Worm (Caenorhabditis elegans) whole organism, late embryonic: ENCODE results near the gene lsd-1.

Experiments
- C08G9.2 ChIP-seq: sonication (generic microtip); optimal IDR thresholded peaks from 2 replicates; lab custom pipeline; 2016; ENCODE audit warnings: mild to moderate bottlenecking, missing genetic modification characterization, moderate library complexity, missing compliant biosample characterization
- F13H6.1 ChIP-seq: sonication (generic microtip); optimal IDR thresholded peaks from 2 replicates; lab custom pipeline; 2016; ENCODE audit warnings: missing genetic modification characterization, missing compliant biosample characterization
- K02D7.2 ChIP-seq: sonication (generic microtip); optimal IDR thresholded peaks from 2 replicates; lab custom pipeline; 2017; ENCODE audit warnings: mild to moderate bottlenecking, missing genetic modification characterization, missing compliant biosample characterization
- K09A11.1 ChIP-seq: sonication (generic microtip); optimal IDR thresholded peaks from 2 replicates; lab custom pipeline; 2017; ENCODE audit warnings: antibody characterized with exemption, mild to moderate bottlenecking, missing genetic modification characterization, missing compliant biosample characterization; ENCODE audit not compliant: insufficient read depth
- ama-1 ChIP-seq: fragments of 150-350 bp; optimal IDR thresholded peaks from 2 replicates; lab custom pipeline; 2014
- ceh-19 ChIP-seq: fragments of 200-800 bp; sonication (Bioruptor generic); optimal IDR thresholded peaks from 2 replicates; lab custom pipeline; 2018; ENCODE audit warnings: mild to moderate bottlenecking, missing genetic modification characterization, missing compliant biosample characterization
- ceh-2 ChIP-seq: sonication (generic microtip); optimal IDR thresholded peaks from 2 replicates; lab custom pipeline; 2016; ENCODE audit warnings: missing genotype, missing genetic modification characterization, missing compliant biosample characterization
- ceh-22 ChIP-seq: sonication (generic microtip); optimal IDR thresholded peaks from 2 replicates; lab custom pipeline; 2017; ENCODE audit warnings: missing biosample characterization, missing genetic modification characterization
- ceh-24 ChIP-seq: sonication (generic microtip); optimal IDR thresholded peaks from 2 replicates; lab custom pipeline; 2016; ENCODE audit warnings: mild to moderate bottlenecking, missing genetic modification characterization, missing compliant biosample characterization
- ceh-30 ChIP-seq: fragments of 150-350 bp; optimal IDR thresholded peaks from 2 replicates; lab custom pipeline; 2014; ENCODE audit warnings: missing biosample characterization, missing genetic modification characterization
- ceh-34 ChIP-seq: sonication (generic microtip); optimal IDR thresholded peaks from 2 replicates; lab custom pipeline; 2016; ENCODE audit warnings: mild to moderate bottlenecking, missing genetic modification characterization, missing compliant biosample characterization
- ceh-45 ChIP-seq: fragments of 200-800 bp; sonication (Bioruptor generic); IDR thresholded peaks from 2 replicates; pipeline ENCODE4 v1.3.6; 2022; ENCODE audit warnings: missing genetic modification reagents, missing genetic modification characterization, missing compliant biosample characterization
- ceh-48 ChIP-seq: sonication (generic microtip); optimal IDR thresholded peaks from 2 replicates; lab custom pipeline; 2016; ENCODE audit warnings: missing genetic modification characterization, inconsistent platforms, missing compliant biosample characterization
- ceh-9 ChIP-seq: sonication (generic microtip); optimal IDR thresholded peaks from 2 replicates; lab custom pipeline; 2016; ENCODE audit warnings: mild to moderate bottlenecking, missing genetic modification characterization, inconsistent platforms, missing compliant biosample characterization
- che-1 ChIP-seq: sonication (generic microtip); optimal IDR thresholded peaks from 2 replicates; lab custom pipeline; 2016; ENCODE audit warnings: mild to moderate bottlenecking, missing genetic modification characterization, missing compliant biosample characterization
- dmd-4 ChIP-seq: sonication (generic microtip); optimal IDR thresholded peaks from 2 replicates; lab custom pipeline; 2016; ENCODE audit warnings: borderline replicate concordance, missing genetic modification characterization, missing compliant biosample characterization
- elt-2 ChIP-seq: sonication (generic microtip); optimal IDR thresholded peaks from 2 replicates; lab custom pipeline; 2016; ENCODE audit warnings: missing genetic modification reagents, missing genetic modification characterization, missing compliant biosample characterization
- elt-4 ChIP-seq: sonication (generic microtip); optimal IDR thresholded peaks from 2 replicates; lab custom pipeline; 2016; ENCODE audit warnings: missing genetic modification characterization, missing compliant biosample characterization
- fax-1 ChIP-seq: sonication (generic microtip); optimal IDR thresholded peaks from 2 replicates; lab custom pipeline; 2016; ENCODE audit warnings: missing genotype, missing genetic modification characterization, missing compliant biosample characterization
- gmeb-2 ChIP-seq: sonication (generic microtip); optimal IDR thresholded peaks from 2 replicates; lab custom pipeline; 2016; ENCODE audit warnings: missing genetic modification characterization, inconsistent platforms, missing compliant biosample characterization
- hlh-15 ChIP-seq: sonication (generic microtip); optimal IDR thresholded peaks from 2 replicates; lab custom pipeline; 2016; ENCODE audit warnings: missing genetic modification characterization, missing compliant biosample characterization
- hlh-30 ChIP-seq: sonication (generic microtip); optimal IDR thresholded peaks from 2 replicates; lab custom pipeline; 2017; ENCODE audit warnings: antibody characterized with exemption, missing genetic modification characterization, missing compliant biosample characterization; ENCODE audit not compliant: insufficient read depth
- hlh-8 ChIP-seq: sonication (generic microtip); optimal IDR thresholded peaks from 2 replicates; lab custom pipeline; 2016; ENCODE audit warnings: missing genotype, missing genetic modification characterization, missing compliant biosample characterization
- nfya-1 ChIP-seq: sonication (generic microtip); optimal IDR thresholded peaks from 2 replicates; lab custom pipeline; 2017; ENCODE audit warnings: missing genetic modification characterization, mild to moderate bottlenecking, missing compliant biosample characterization, antibody characterized with exemption, moderate library complexity
- nhr-11 ChIP-seq: fragments of 150-350 bp; optimal IDR thresholded peaks from 2 replicates; lab custom pipeline; 2014; ENCODE audit warnings: missing biosample characterization, missing genetic modification characterization
- odd-2 ChIP-seq: sonication (generic microtip); optimal IDR thresholded peaks from 2 replicates; lab custom pipeline; 2017; ENCODE audit warnings: antibody characterized with exemption, mild to moderate bottlenecking, missing genetic modification characterization, missing compliant biosample characterization
- pax-1 ChIP-seq: fragments of 150-350 bp; optimal IDR thresholded peaks from 2 replicates; lab custom pipeline; 2014; ENCODE audit warnings: missing biosample characterization, missing genetic modification characterization
- pha-2 ChIP-seq: sonication (generic microtip); optimal IDR thresholded peaks from 2 replicates; lab custom pipeline; 2017; ENCODE audit warnings: mild to moderate bottlenecking, missing genetic modification characterization, missing compliant biosample characterization
- pha-4 ChIP-seq: fragments of 150-350 bp; optimal IDR thresholded peaks from 2 replicates; lab custom pipeline; 2018; ENCODE audit warnings: missing biosample characterization, missing genetic modification reagents, missing genetic modification characterization
- pros-1 ChIP-seq: fragments of 150-350 bp; optimal IDR thresholded peaks from 2 replicates; lab custom pipeline; 2014; ENCODE audit warnings: missing biosample characterization, missing genetic modification reagents, missing genetic modification characterization
- sdc-2 ChIP-seq: sonication (generic microtip); optimal IDR thresholded peaks from 2 replicates; lab custom pipeline; 2016; ENCODE audit warnings: missing genotype, missing genetic modification characterization, missing compliant biosample characterization
- sox-2 ChIP-seq: fragments of 200-800 bp; sonication (Bioruptor generic); IDR thresholded peaks from 2 replicates; pipeline ENCODE4 v1.3.6; 2022; ENCODE audit warnings: missing genetic modification reagents, missing genetic modification characterization, missing compliant biosample characterization
- syd-9 ChIP-seq: sonication (generic microtip); optimal IDR thresholded peaks from 2 replicates; lab custom pipeline; 2016; ENCODE audit warnings: mild to moderate bottlenecking, missing genetic modification characterization, moderate library complexity, missing compliant biosample characterization
- tbx-2 ChIP-seq: sonication (generic microtip); optimal IDR thresholded peaks from 2 replicates; lab custom pipeline; 2016; ENCODE audit warnings: missing genetic modification characterization, missing compliant biosample characterization
- unc-42 ChIP-seq: sonication (generic microtip); optimal IDR thresholded peaks from 2 replicates; lab custom pipeline; 2016; ENCODE audit warnings: missing genotype, missing genetic modification characterization, missing compliant biosample characterization
- zip-5 ChIP-seq: sonication (generic microtip); optimal IDR thresholded peaks from 2 replicates; lab custom pipeline; 2016; ENCODE audit warnings: missing genetic modification characterization, missing compliant biosample characterization

lsd-1 gene

DNA sequence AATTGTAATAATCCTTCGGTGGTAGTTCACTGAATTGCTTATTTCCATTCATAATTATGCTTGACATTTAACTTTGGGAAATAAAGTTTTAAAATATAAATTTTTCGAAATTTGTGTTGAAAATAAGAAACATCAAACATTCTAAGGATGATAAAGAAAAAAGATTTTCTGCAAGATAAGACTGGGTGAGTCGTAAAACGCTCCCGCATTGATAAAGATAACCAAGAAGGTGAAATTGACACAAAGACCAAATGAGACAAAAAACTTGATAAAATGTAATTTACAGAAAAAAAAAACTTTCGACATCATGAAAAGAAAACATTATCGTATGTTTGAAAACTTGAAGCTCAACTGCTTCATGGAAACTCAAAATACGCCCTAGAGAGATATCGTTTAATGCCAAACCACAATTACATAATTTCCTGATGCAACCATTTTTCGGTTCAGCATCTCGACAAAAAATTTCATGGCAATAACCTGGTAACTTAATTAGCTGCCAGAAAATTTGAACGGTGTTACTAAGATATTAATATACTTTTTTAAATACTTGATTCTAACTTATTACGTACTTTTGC lies 19.5 kb downstream of the lsd-1 start:
- TF ChIP-seq nhr-11 (tag; lab: Kevin White, UChicago) (no peak), elt-2 (peak; percentile 84)

DNA sequence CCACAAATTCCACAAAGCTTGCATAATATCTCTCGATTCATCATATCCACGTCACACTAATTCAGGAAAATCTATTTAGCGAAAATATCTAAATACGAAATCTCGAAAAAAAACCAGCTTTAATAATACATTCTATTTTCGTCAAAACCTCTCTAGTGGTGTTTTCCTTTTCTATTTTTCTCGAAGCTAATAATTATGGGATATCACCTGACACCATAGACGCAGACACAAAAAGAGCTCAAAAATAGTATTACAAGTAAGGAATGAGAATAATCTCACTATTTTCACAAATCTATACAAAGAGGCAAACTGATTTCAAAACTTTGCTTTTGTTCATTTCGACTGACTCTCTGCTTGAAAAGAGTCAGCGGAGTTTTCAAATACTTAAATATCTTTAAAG lies 20.4 kb downstream of the lsd-1 start:
- TF ChIP-seq pax-1 (no peak), syd-9 (tag; lab: Kevin White, UChicago) (no peak), hlh-30 (no peak), ceh-30 (tag; lab: Kevin White, UChicago) (no peak), dmd-4 (no peak), pha-2 (tag; lab: Kevin White, UChicago) (no peak), pha-4 (tag; lab: Kevin White, UChicago) (no peak), pros-1 (tag; lab: Kevin White, UChicago) (no peak), gmeb-2 (tag; lab: Kevin White, UChicago) (no peak), sox-2 (no peak), F13H6.1 (tag; lab: Kevin White, UChicago) (no peak), ceh-24 (tag; lab: Kevin White, UChicago) (no peak), che-1 (no peak)

DNA sequence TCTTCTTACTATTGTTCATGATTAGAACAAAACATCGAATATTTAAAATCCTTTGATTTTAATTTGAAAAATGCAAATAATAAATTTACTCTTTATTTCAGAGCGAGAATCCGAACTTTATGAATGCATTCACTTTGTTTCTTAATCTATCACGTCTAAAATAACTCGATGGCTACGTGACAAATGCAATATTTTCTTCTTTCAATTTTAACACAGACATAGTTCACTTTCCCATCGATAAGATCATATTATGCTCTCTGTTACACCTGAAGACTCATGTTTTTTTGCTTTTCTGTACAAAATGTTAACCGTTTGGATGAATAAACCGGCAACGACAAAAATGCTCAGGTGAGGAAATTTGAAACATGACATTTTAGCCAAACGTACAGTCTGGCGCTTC lies 20.9 kb downstream of the lsd-1 start:
- TF ChIP-seq ceh-34 (no peak), C08G9.2 (tag; lab: Kevin White, UChicago) (no peak), hlh-8 (no peak), fax-1 (no peak), K09A11.1 (tag; lab: Kevin White, UChicago) (no peak), odd-2 (no peak), zip-5 (tag; lab: Kevin White, UChicago) (no peak), sdc-2 (no peak), nhr-11 (tag; lab: Kevin White, UChicago) (no peak), tbx-2 (tag; lab: Kevin White, UChicago) (no peak), ceh-19 (GFP tag; lab: Kevin White, UChicago) (no peak), unc-42 (tag; lab: Kevin White, UChicago) (no peak), dmd-4 (no peak), elt-4 (no peak), ceh-24 (tag; lab: Kevin White, UChicago) (no peak), ceh-22 (no peak), ceh-48 (no peak), ama-1 (lab: Kevin White, UChicago) (no peak)
- TF ChIP-seq, all 69 proteins: peak for 0

DNA sequence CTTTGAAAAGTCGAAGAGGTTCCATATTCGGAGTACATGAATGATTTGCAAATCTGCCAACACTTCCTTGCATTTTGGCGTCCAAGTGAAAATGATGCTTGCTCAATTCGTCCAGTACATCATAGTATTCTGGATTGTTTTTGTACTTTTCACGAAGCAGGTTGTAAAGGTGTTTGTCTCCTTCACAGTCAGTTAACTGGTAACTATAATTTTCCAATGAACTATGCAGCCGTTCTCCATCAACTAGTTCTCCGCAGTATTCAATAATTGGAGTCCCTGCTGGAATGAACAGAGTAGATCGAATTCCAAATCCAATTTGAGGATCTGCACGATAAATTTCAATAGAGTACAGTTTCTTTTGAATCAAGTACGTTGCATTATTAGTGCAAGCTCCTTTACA lies 22.7 kb downstream of the lsd-1 start:
- TF ChIP-seq hlh-15 (tag; lab: Kevin White, UChicago) (no peak), ceh-2 (tag; lab: Kevin White, UChicago) (no peak), sox-2 (no peak), ceh-9 (tag; lab: Kevin White, UChicago) (no peak)

DNA sequence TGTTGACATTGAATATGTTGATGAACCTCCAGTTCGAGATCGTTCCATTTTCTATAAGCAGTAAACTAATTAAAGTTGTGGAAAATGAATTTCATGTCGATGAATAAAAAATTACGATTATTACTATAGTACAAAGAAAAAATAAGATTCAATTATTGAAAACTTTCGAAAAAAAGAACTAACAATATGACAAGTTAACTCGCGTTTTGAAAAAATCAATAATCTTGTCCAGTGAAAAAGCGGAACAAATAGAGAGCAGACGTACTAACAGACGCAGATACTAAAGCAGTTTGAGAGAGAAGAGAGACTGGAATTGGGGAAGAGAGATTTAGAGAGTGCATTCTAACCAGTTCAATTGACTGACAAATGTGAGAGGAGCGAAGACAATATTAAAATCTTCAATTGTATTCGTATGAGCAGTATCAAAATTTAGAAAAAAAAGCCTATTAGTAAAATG lies 26.0 kb downstream of the lsd-1 start, which contains the start of gene set-6:
Gene set-6 (minus strand): TSS at position 51 of the 457 bp plus-strand sequence.
- TF ChIP-seq ceh-48, result peak; percentile 84
- TF ChIP-seq ceh-24 (tag; lab: Kevin White, UChicago), result no peak
- TF ChIP-seq nfya-1 (tag; lab: Kevin White, UChicago), result peak; percentile 8
- no peak for TF ChIP-seq hlh-30
- TF ChIP-seq K02D7.2 (tag; lab: Kevin White, UChicago), result no peak
- TF ChIP-seq ceh-45 (GFP tag; lab: Robert Waterston, UW), result no peak
- TF ChIP-seq C08G9.2 (tag; lab: Kevin White, UChicago), result no peak
- TF ChIP-seq, all 69 proteins: peak for 2
